Worm (Caenorhabditis elegans): ENCODE results near the gene clec-207.

ce11 chrV:2118574-2118973, 22.7 kb downstream of the clec-207 start, which contains the start of gene bgnt-1.2:
- TF ChIP-seq aptf-2 (GFP tag; conservative IDR thresholded peaks at IDR 0.05): no peak
- TF ChIP-seq C17E4.6 (GFP tag; IDR thresholded peaks at IDR 0.05): no peak
- TF ChIP-seq D2030.7 (GFP tag; IDR thresholded peaks at IDR 0.05): no peak
- no peak for TF ChIP-seq tlf-1 (GFP tag; optimal IDR thresholded peaks at IDR 0.05)
- TF ChIP-seq mxl-1 (tag; optimal IDR thresholded peaks at IDR 0.05): no peak
- no peak for TF ChIP-seq ceh-27 (GFP tag; optimal IDR thresholded peaks at IDR 0.05)
- TF ChIP-seq unc-130 (GFP tag; optimal IDR thresholded peaks at IDR 0.05): no peak
- TF ChIP-seq unc-62 (GFP tag; optimal IDR thresholded peaks at IDR 0.05): no peak
- no peak for TF ChIP-seq ama-1 (optimal IDR thresholded peaks at IDR 0.05)
- TF ChIP-seq ama-1 (GFP tag; optimal IDR thresholded peaks at IDR 0.05): no peak
- TF ChIP-seq aptf-3 (GFP tag; IDR thresholded peaks at IDR 0.05): no peak
- TF ChIP-seq sdz-38 (tag; optimal IDR thresholded peaks at IDR 0.05): no peak
- TF ChIP-seq nhr-27 (tag; optimal IDR thresholded peaks at IDR 0.05): no peak
- TF ChIP-seq nfyb-1 (GFP tag; IDR thresholded peaks at IDR 0.05): no peak
